Fruit fly (Drosophila melanogaster): ENCODE data around the gene CG17652.

CG17652 gene

DNA sequence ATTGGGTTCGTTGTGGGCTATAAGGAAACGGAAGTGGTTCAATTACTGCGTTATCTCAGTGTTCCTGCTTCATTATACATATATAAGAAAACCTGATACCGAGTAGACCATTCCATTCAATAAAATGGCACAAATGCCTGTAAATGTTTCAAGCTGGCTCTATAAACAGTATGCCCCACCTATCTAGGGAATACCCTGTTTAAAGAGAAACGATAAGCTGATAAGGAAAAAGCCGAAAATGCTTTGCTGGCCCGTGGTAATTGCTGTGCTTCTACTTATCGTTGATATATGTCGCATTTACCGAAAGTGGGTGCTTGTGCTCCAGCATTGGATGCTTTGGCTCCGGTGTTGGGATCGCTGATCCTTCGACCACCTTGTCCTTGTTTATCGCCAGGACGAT, 22.8 kb downstream of the CG17652 start:
- TF ChIP-seq psq (optimal IDR thresholded peaks at IDR 0.05) (no peak), h (optimal IDR thresholded peaks at IDR 0.05) (no peak), Myc (optimal IDR thresholded peaks at IDR 0.05) (no peak), insv (optimal IDR thresholded peaks at IDR 0.05) (no peak), ttk (optimal IDR thresholded peaks at IDR 0.05) (no peak), Sin3A (optimal IDR thresholded peaks at IDR 0.05) (no peak)

DNA sequence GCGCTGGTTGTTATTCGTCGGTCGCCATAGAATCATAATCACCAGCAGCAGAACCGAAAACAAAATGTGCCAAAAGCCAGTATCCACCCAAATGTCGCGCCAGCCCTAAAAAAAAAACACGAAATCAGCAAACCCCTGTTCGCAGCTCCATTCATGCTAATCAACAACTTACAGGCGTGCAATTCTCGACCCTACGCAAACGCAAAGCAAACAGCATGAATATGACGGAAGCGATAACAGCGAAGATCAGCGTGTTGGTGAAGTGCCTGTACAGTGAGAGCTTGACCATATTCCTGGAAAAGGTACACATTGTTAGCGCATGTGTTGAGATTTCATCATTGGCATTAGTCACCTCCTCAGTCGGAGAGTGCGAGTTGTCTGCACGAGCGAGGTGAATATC, 24.0 kb downstream of the CG17652 start:
- TF ChIP-seq Sin3A (optimal IDR thresholded peaks at IDR 0.05) (no peak), h (optimal IDR thresholded peaks at IDR 0.05) (no peak), insv (optimal IDR thresholded peaks at IDR 0.05) (no peak), ttk (optimal IDR thresholded peaks at IDR 0.05) (no peak), Myc (optimal IDR thresholded peaks at IDR 0.05) (no peak), psq (optimal IDR thresholded peaks at IDR 0.05) (no peak)

DNA sequence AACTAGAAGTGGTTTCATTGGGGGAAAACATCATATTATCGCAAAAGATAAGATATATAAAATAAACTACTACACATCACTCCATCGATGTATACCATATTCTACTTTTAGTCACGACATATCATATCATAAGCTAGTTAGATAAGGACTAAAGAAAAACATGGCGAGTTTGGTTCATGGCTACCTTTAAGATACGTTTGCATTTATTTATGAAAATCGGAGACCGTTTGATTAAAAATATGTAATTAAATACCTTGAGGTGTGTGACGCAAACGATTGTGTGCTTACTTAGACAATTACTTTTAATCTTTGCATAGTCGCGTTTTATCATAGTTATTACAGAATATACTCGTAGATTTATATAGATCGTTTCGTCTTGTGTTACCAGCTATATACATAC, 25.2 kb downstream of the CG17652 start:
- no peak for TF ChIP-seq h (optimal IDR thresholded peaks at IDR 0.05)
- TF ChIP-seq ttk (optimal IDR thresholded peaks at IDR 0.05) = no peak
- TF ChIP-seq Sin3A (optimal IDR thresholded peaks at IDR 0.05) = no peak
- no peak for TF ChIP-seq Myc (optimal IDR thresholded peaks at IDR 0.05)
- TF ChIP-seq insv (optimal IDR thresholded peaks at IDR 0.05) = no peak
- TF ChIP-seq psq (optimal IDR thresholded peaks at IDR 0.05) = no peak

DNA sequence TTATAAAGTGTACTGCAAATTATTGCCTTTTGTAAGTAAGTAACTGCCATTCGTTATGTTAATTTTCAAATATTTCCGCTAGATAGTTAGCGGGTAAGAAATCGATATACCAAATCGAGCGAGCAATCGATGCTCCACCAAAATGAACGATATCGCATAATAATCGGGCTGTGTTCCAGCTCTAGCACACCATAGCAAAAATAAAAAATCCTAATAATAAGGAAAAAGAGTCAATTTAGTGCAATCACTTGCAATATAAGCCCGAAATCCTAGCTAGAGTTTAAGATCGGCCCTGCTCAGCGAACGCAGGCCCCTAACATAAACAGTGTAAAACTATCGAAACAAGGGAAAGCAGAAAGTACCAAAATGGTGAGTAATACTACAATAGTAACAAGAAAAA, 27.4 kb downstream of the CG17652 start, which contains the start of gene cpb:
Gene cpb, plus strand, starts transcription at position 157 of the 400 bp plus-strand sequence.
- TF ChIP-seq Myc (optimal IDR thresholded peaks at IDR 0.05) (no peak), insv (optimal IDR thresholded peaks at IDR 0.05) (no peak), h (optimal IDR thresholded peaks at IDR 0.05) (no peak), ttk (optimal IDR thresholded peaks at IDR 0.05) (no peak), psq (optimal IDR thresholded peaks at IDR 0.05) (no peak), Sin3A (optimal IDR thresholded peaks at IDR 0.05) (no peak)

DNA sequence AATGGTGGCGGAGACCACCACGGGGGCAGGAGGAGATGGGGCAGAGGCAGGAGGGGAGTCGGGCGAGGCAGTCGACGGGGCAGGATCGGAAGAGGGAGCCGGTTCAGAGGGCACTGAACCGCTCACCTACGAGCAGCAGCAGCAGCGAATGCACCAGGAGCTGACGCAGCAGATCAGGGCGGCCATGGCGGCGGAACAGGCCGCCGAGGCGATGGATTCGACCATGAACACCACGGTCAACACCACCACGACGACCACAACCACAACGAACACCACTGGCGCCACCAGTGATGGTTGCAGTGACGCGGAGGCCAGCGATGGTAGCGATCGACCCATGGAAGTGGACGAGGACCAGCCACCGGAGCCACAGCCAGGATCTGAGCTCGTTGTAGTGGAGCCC, 35.9 kb downstream of the CG17652 start:
- TF ChIP-seq insv (optimal IDR thresholded peaks at IDR 0.05) (no peak), Sin3A (optimal IDR thresholded peaks at IDR 0.05) (no peak), psq (optimal IDR thresholded peaks at IDR 0.05) (no peak), ttk (optimal IDR thresholded peaks at IDR 0.05) (no peak), h (optimal IDR thresholded peaks at IDR 0.05) (no peak), Myc (optimal IDR thresholded peaks at IDR 0.05) (no peak)

dm6 chr2L:1692857-1693256, 39.3 kb downstream of the CG17652 start:
- TF ChIP-seq Myc (optimal IDR thresholded peaks at IDR 0.05) (no peak), ttk (optimal IDR thresholded peaks at IDR 0.05) (no peak), psq (optimal IDR thresholded peaks at IDR 0.05) (no peak), Sin3A (optimal IDR thresholded peaks at IDR 0.05) (no peak), h (optimal IDR thresholded peaks at IDR 0.05) (no peak), insv (optimal IDR thresholded peaks at IDR 0.05) (no peak)
